Fruit fly (Drosophila melanogaster): ENCODE results near the gene CG18641.
A peak's percentile ranks its signal among the peaks of the same experiment; 100 is the strongest.

DNA sequence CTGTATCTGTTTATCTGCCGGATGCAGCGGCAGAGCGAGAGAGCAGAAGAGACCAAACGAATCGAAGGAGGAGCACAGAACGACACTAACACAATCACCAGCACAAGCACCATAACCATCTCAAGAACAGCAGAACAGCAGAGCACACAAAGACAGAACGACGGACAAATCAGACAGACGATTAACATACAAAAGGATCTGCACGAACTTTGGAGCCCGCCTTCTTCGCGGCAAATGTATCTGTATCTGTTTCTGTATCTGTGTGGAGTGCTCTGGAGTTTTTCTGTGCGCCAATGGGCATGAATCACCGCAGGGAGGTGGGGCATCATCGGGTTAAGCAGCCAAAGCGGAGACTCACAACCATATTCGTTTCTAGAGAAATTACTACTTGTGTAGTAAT lies 33.4 kb upstream of the CG18641 start:
- TF ChIP-seq nom (GFP tag; optimal IDR thresholded peaks at IDR 0.05), result peak; percentile 18
- TF ChIP-seq CG11085 (GFP tag; IDR thresholded peaks at IDR 0.05), result no peak
- no peak for TF ChIP-seq CTCF (GFP tag; optimal IDR thresholded peaks at IDR 0.05)
- no peak for TF ChIP-seq CG43689 (GFP tag; IDR thresholded peaks at IDR 0.05)

Measured in whole organism, embryonic.